Worm (Caenorhabditis elegans) whole organism, late embryonic: Measurements from ENCODE around the gene R13H7.2.

Source experiments
- C38D4.7 ChIP-seq: fragments of 200-800 bp; sonication (Bioruptor generic); optimal IDR thresholded peaks from 2 replicates; lab custom pipeline; 2018; ENCODE audit warnings: mild to moderate bottlenecking, missing genetic modification characterization, moderate library complexity, missing compliant biosample characterization
- T23F11.4 ChIP-seq: fragments of 200-800 bp; sonication (Bioruptor generic); optimal IDR thresholded peaks from 2 replicates; lab custom pipeline; 2018; ENCODE audit warnings: mild to moderate bottlenecking, missing genetic modification characterization, missing compliant biosample characterization
- ama-1 ChIP-seq: fragments of 150-350 bp; optimal IDR thresholded peaks from 2 replicates; lab custom pipeline; 2014
- fkh-10 ChIP-seq: fragments of 150-350 bp; optimal IDR thresholded peaks from 2 replicates; lab custom pipeline; 2014; ENCODE audit warnings: missing biosample characterization, missing genetic modification reagents, missing genetic modification characterization
- tbx-2 ChIP-seq: sonication (generic microtip); optimal IDR thresholded peaks from 2 replicates; lab custom pipeline; 2016; ENCODE audit warnings: missing genetic modification characterization, missing compliant biosample characterization

ce11 chrIV:6809756-6810155, 49.4 kb downstream of the R13H7.2 start:
- TF ChIP-seq tbx-2 (tag; lab: Kevin White, UChicago): peak; percentile 54
- peak; percentile 26 for TF ChIP-seq fkh-10 (GFP tag; lab: Kevin White, UChicago)
- TF ChIP-seq T23F11.4: no peak
- no peak for TF ChIP-seq C38D4.7
- TF ChIP-seq ama-1: no peak
